Worm (Caenorhabditis elegans) whole organism, L3 larva: ENCODE data around the gene T20D4.11.

Source experiments
- aly-2 ChIP-seq: fragments of 150-350 bp; optimal IDR thresholded peaks from 2 replicates; lab custom pipeline; 2014; ENCODE audit warnings: missing biosample characterization, missing genetic modification characterization
- ama-1 ChIP-seq: fragments of 150-350 bp; optimal IDR thresholded peaks from 2 replicates; lab custom pipeline; 2018
- ceh-16 ChIP-seq: sonication (generic microtip); optimal IDR thresholded peaks from 2 replicates; lab custom pipeline; 2017; ENCODE audit warnings: missing biosample characterization, missing genetic modification characterization
- ceh-28 ChIP-seq: fragments of 150-350 bp; optimal IDR thresholded peaks from 2 replicates; lab custom pipeline; 2014; ENCODE audit warnings: missing biosample characterization, missing genetic modification reagents, missing genetic modification characterization
- ceh-9 ChIP-seq: sonication (generic microtip); optimal IDR thresholded peaks from 2 replicates; lab custom pipeline; 2018; ENCODE audit warnings: missing biosample characterization, missing genetic modification characterization
- egl-27 ChIP-seq: sonication (generic microtip); optimal IDR thresholded peaks from 4 replicates; lab custom pipeline; 2017; ENCODE audit warnings: missing biosample characterization, missing genetic modification reagents, missing genetic modification characterization
- jun-1 ChIP-seq: fragments of 150-350 bp; optimal IDR thresholded peaks from 2 replicates; lab custom pipeline; 2014; ENCODE audit warnings: missing biosample characterization, missing genetic modification reagents, missing genetic modification characterization
- nhr-28 ChIP-seq: fragments of 150-350 bp; optimal IDR thresholded peaks from 2 replicates; lab custom pipeline; 2014; ENCODE audit warnings: missing biosample characterization, missing genetic modification characterization
- sea-2 ChIP-seq: fragments of 150-350 bp; sonication (generic microtip); optimal IDR thresholded peaks from 4 replicates; lab custom pipeline; 2014; ENCODE audit warnings: missing biosample characterization, missing genetic modification reagents, missing genetic modification characterization
- snpc-4 ChIP-seq: fragments of 150-350 bp; optimal IDR thresholded peaks from 2 replicates; lab custom pipeline; 2014; ENCODE audit warnings: missing biosample characterization, missing genetic modification characterization
- unc-39 ChIP-seq: sonication (generic microtip); optimal IDR thresholded peaks from 4 replicates; lab custom pipeline; 2017; ENCODE audit warnings: missing biosample characterization, missing genetic modification characterization
- zag-1 ChIP-seq: fragments of 150-350 bp; optimal IDR thresholded peaks from 2 replicates; lab custom pipeline; 2014; ENCODE audit warnings: missing biosample characterization, missing genetic modification characterization
- ztf-11 ChIP-seq: fragments of 150-350 bp; optimal IDR thresholded peaks from 2 replicates; lab custom pipeline; 2014; ENCODE audit warnings: missing biosample characterization, missing genetic modification characterization

DNA sequence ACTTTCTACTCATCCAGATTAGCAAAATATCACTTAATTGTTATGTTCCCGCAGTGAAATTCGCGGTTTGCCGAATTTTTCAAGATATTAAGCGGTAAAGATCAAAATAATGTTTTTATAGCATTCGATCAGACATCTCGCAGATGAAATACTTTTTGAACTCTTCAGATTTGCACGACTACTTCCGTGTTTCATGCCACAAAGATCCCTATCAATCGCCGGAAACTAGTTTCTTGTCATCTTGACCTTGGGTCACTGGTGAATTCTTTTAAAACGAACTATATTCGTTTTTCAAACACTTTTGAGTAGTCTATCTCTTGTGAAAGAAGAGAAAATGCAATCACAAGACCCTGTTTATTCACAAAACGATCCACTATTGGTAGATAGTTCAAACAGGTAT, 14.5 kb downstream of the T20D4.11 start, which contains the start of gene txt-11:
- TF ChIP-seq egl-27 (tag; lab: Kevin White, UChicago) (no peak), zag-1 (tag; lab: Kevin White, UChicago) (no peak), aly-2 (tag; lab: Kevin White, UChicago) (no peak), unc-39 (tag; lab: Kevin White, UChicago) (no peak), ama-1 (lab: Kevin White, UChicago) (no peak), sea-2 (GFP tag; lab: Kevin White, UChicago) (no peak), snpc-4 (tag; lab: Kevin White, UChicago) (no peak), jun-1 (tag; lab: Kevin White, UChicago) (no peak), ceh-16 (tag; lab: Kevin White, UChicago) (no peak), ceh-9 (no peak), nhr-28 (tag; lab: Kevin White, UChicago) (no peak), ceh-28 (no peak), ztf-11 (tag; lab: Kevin White, UChicago) (no peak)
